Fruit fly (Drosophila melanogaster) whole organism, prepupa: ENCODE results near the gene Mgat4a.

Experiments
- CG16779 ChIP-seq: fragments of 200-800 bp; sonication (Bioruptor generic); optimal IDR thresholded peaks from 3 replicates; lab custom pipeline; 2017; ENCODE audit warnings: missing biosample characterization, mild to moderate bottlenecking, missing genetic modification characterization
- CG31627 ChIP-seq: fragments of 200-800 bp; sonication (Bioruptor generic); optimal IDR thresholded peaks from 3 replicates; lab custom pipeline; 2016; ENCODE audit warnings: missing biosample characterization, missing genetic modification characterization
- CG8319 ChIP-seq: fragments of 200-800 bp; sonication (Bioruptor generic); optimal IDR thresholded peaks from 3 replicates; lab custom pipeline; 2016; ENCODE audit warnings: missing biosample characterization, missing genetic modification characterization
- Ets21C ChIP-seq: fragments of 200-800 bp; sonication (Bioruptor generic); optimal IDR thresholded peaks from 3 replicates; lab custom pipeline; 2016; ENCODE audit warnings: missing biosample characterization, missing genetic modification characterization
- Gug ChIP-seq: fragments of 200-800 bp; sonication (Bioruptor generic); IDR thresholded peaks from 2 replicates; pipeline ENCODE4 v1.3.6; 2022; ENCODE audit warnings: missing biosample characterization, missing genetic modification characterization
- OdsH ChIP-seq: fragments of 200-800 bp; sonication (Bioruptor generic); optimal IDR thresholded peaks from 3 replicates; lab custom pipeline; 2016; ENCODE audit warnings: missing biosample characterization, missing genetic modification characterization
- Smox ChIP-seq: fragments of 200-800 bp; sonication (Bioruptor generic); optimal IDR thresholded peaks from 3 replicates; lab custom pipeline; 2016; ENCODE audit warnings: missing biosample characterization, missing genetic modification characterization
- Sox102F ChIP-seq: fragments of 200-800 bp; sonication (Bioruptor generic); optimal IDR thresholded peaks from 2 replicates; lab custom pipeline; 2016; ENCODE audit warnings: missing biosample characterization, mild to moderate bottlenecking, missing genetic modification characterization
- dsx ChIP-seq: fragments of 200-800 bp; optimal IDR thresholded peaks from 3 replicates; lab custom pipeline; 2019; ENCODE audit warnings: missing biosample characterization, mild to moderate bottlenecking, missing genetic modification characterization, moderate library complexity; ENCODE audit not compliant: poor library complexity, severe bottlenecking

- TF ChIP-seq Gug (GFP tag; lab: Robert Waterston, UW) (no peak), CG8319 (GFP tag; lab: Kevin White, UChicago) (no peak), Smox (GFP tag; lab: Kevin White, UChicago) (no peak), Sox102F (GFP tag; lab: Kevin White, UChicago) (no peak), OdsH (GFP tag; lab: Kevin White, UChicago) (no peak), CG16779 (tag; lab: Kevin White, UChicago) (no peak), dsx (GFP tag; lab: Kevin White, UChicago) (no peak), Ets21C (GFP tag; lab: Kevin White, UChicago) (peak; percentile 10), CG31627 (GFP tag; lab: Kevin White, UChicago) (no peak)
Observed at dm6 chr3L:14761837-14762785, at the start of gene Mgat4a, which contains the start of gene Tsen34.
